Fruit fly (Drosophila melanogaster): ENCODE results near the gene Pp1-87B.
A peak's percentile ranks its signal among the peaks of the same experiment; 100 is the strongest.

dm6 chr3R:12449617-12450242 lies 24.0 kb upstream of the Pp1-87B start:
- no peak for TF ChIP-seq D1 (tag; optimal IDR thresholded peaks at IDR 0.05)
- TF ChIP-seq CG8301 (tag; optimal IDR thresholded peaks at IDR 0.05) = no peak
- no peak for TF ChIP-seq CG17806 (tag; optimal IDR thresholded peaks at IDR 0.05)
- no peak for TF ChIP-seq Ets98B (GFP tag; IDR thresholded peaks at IDR 0.05)
- peak; percentile 34 for TF ChIP-seq EcR (GFP tag; optimal IDR thresholded peaks at IDR 0.05)
- TF ChIP-seq rn (GFP tag; IDR thresholded peaks at IDR 0.05) = no peak

All from whole organism, pupa.